Fruit fly (Drosophila melanogaster): Measurements from ENCODE around the gene CG12111.

The CG12111 gene

DNA sequence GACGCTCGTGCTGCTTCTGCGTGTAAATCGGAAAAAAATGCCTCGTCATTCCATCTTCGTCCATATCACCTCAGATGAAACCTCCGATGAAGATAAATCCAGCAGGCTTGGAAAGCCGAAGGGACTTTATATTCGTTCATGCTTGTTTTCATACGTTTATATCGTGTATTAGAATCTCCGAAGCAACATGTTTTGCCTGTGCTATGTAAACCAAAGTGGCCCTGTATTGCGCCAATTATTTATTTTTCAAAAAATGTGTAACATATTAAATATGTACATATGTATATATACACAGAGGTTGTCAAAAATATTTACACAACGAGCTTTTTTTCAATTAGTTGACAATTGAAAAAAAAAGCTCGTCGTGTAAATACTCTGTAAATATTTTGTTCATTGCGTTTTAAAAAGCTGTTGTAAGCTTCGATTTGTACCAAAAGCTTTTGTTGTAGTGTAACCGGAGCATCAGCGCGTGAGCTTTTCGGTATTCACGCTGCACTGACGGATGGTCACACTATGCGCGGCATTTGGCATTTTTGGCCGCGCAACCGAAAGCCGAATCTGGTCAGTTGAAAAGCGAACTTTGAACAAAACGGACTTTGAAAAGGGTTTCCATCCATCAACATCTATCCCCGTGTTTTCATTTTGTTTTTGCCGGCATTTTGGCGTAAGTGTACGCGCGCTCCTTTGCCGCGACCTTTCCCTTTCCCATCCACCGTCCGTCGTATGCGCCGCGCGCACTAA is 3.2 kb upstream of the CG12111 start, which contains the start of gene CG12065:
Gene CG12065 (plus strand): TSS at position 563 of the 741 bp plus-strand sequence.
- TF ChIP-seq noc (tag; optimal IDR thresholded peaks at IDR 0.05) = no peak

DNA sequence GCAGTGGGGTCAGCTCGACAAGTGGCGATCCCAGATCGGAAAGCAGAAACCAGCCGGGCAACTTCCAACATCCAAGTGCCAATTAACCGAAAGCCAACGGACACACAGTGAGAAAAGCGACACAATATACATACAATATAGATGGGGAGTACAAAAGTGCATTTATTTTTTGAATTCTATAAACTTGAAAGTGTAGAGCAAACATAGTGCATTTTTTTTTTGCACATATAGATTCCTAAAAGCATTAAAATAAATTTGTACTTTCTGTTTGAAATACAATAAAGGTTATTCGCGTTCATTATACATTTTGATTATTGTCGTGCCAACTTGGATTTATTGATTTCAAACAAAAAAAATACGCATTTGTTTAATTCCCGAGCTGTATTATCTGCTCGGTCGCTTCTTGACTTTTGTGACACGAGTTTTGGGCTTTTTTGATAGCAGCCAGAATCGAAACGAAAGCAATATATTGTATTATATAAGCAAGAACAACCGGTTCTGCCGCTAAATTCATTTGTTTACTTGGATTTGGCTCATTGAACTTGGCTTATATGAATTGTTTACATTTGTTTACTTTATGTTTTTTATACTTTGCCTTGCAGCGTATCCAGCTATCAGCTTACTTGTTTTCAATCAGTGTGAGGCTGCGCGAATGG is 2.3 kb upstream of the CG12111 start, which contains the start of gene spirit:
Gene spirit (minus strand): TSS at position 655 of the 656 bp plus-strand sequence.
- no peak for TF ChIP-seq noc (tag; optimal IDR thresholded peaks at IDR 0.05)

DNA sequence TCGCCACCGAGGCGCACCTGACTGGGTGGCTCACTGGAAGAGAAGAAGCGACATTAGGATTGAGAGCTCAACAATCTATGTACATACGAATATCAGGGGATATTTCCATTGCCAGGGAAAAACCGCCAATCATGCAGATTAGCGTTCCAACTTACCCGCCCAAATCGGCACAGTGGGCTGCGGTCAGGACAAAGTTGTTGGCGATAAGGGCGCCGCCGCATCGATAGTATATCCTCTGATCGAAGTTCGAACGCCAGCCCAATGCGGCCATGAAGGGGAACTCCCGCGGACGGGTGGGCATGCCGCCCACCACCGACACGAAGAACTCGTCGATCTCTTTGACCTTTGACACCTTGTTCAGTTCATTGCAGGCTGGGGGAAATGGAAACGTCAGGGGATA is 1.2 kb upstream of the CG12111 start:
- no peak for TF ChIP-seq noc (tag; optimal IDR thresholded peaks at IDR 0.05)

DNA sequence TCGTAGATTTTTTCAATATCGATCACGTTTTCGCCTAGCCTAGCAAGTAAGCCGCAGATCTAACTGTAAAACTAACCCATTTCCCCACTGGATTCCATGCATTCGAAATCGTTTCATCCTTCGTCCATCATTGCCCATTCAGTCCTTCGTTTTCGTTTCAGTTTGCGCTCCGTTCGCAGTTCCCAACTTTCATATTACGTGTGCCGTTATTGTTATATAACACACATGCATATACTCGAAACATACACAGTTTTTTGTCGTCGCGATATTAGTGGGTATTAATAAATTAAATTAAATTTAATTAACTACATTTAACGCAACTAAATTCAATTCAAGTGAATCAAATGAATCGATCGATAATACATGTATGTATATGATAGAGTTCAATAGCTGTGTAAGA is 1.1 kb downstream of the CG12111 start:
- TF ChIP-seq noc (tag; optimal IDR thresholded peaks at IDR 0.05) = no peak

DNA sequence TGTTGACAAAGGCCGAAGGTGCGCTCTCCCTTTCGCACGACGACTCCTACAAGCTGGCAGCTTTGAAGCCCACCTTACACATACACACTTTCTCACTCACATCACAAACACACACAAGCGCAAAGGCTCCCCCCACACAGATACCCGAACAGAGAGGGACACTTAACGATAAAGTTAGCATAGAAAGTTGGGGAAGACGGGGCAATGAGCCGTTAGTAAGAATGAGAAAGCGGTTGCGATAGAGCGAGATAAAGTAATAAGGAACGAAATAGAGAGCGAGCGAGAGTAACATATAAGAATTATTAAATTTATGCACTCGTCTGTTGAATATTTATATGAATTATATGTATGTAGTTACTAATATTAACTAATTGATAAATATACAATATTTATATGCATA is 1.7 kb downstream of the CG12111 start:
- no peak for TF ChIP-seq noc (tag; optimal IDR thresholded peaks at IDR 0.05)

DNA sequence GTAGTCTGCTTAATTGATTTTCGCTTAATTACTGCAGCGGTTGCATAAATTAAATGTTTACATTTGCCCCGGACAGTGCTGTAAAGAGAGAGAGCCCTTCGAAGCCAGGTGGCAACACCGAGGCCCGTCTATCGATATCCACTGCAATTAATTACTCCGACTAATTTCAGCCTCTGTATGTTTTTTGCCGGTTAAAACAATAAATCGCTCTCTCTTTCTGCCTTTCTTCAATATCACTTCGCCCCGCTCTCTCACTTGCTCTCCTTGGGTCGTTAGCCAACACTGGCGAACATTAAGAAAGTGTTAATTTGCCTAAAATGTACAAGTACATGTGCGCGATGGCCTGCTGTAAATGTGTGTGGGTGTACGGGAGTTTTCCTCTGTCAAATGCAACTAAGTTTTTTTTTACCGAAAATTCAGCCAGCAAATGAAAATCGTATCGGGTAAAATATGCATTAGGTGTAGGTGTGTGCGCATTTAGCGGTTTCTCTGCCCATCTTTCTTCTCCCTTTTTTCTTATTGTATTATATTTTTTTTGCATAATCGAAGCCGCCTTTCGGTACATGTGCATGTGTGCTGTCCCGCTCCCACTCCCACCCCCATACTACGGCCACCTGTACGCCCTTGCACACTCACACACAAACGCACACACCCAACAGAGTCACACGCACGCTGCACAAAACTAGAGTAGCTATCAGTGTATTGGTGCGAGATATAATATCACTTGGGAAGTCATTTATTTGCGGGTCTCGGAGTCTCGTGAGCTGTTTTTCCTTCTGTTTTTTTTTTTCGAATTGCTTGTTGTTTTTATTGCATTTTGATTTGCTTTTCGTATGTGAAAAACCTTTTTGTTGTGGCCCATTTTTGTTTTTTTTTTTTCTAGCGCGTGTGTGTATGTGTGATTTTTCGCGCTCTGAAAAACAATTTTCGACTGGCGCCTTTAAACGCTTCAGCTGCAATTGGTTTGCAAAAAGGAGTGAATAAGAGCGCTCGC is 9.0 kb downstream of the CG12111 start:
- no peak for TF ChIP-seq noc (tag; optimal IDR thresholded peaks at IDR 0.05)

DNA sequence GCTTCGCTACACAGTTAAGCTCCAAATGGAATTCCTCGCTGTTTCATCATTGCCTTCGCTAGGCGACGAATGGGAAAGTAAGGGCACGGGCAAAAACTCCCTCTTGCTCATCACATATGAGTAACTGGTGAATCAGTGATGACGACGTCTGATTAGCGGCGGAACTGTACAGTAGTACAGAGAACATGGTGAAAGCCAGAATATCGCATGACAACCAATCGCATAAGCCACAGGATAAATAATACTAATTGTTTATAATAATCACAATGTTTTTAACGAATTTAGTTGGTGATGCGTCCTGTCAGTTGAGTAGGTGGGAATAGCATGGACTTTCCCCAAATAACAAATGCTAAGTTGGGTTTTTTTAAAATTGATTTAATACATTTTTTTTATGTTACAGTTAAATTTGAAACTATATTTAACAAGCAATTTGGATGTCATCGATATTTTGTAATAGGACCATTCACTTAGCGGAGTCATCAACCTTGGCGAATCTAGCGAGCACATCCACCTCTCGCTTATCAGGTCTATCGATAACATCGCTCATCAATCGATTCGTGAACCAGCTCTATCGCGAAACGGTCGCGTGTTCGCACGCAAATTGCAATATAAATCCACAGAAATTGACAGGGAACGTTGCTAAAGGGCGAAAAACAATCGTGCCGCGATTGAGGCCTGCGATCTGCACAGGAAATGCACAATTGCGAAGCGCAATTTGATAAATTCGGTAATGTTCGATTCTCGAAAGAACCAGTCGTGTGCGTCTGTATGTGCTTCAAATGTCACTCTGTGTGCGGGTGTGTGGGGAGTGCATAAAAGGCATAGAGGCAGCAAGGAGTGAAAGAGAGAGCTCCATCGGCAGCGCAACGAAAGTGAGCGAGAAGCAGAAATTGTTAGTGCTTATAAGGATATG is 10.4 kb downstream of the CG12111 start, which contains the start of the genes CG12112 and Trf4-1:
Gene CG12112 (minus strand): TSS at position 106 of the 913 bp plus-strand sequence.
Gene Trf4-1 (plus strand): TSS at position 236 of the 913 bp plus-strand sequence.
- peak; percentile 35 for TF ChIP-seq noc (tag; optimal IDR thresholded peaks at IDR 0.05)

DNA sequence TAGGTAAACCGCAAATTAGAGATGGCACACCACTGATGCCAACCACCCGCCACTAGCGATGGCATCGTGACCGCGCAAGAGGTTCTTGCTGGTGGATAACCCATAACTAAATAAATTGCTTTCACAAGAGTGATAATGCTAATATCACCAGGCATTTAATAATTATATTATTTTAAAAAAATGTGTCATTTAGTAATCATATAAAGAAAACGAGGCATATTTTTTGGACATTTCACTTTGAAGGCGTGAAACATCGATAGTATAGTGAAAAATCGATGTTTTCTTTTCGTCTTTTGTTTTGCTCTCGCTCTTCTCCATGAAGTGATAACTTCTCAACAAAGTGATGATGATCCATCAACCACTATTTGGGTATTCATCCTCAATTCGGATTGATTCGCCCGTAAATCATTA is 12.0 kb downstream of the CG12111 start, which contains the start of gene IntS4:
Gene IntS4 (minus strand): TSS at position 20 of the 411 bp plus-strand sequence.
- no peak for TF ChIP-seq noc (tag; optimal IDR thresholded peaks at IDR 0.05)

DNA sequence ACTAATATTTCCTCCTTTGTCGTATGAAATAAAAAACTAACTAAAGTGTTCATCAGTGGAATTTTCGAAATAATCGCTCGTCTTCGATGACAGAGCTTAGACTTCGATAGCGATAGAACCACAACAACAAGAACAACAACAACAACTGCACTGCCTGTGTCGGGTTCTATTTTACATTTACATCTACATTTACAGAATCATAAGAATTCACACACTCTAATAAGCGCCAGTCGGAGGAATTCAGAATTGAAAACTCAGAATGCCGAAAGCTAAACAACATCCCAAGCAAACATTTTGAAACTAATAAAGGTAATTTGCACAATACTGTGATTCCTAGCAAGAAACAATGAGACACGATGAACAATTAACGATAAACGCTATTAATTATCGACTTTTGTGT is 16.4 kb downstream of the CG12111 start:
- TF ChIP-seq noc (tag; optimal IDR thresholded peaks at IDR 0.05) = no peak

DNA sequence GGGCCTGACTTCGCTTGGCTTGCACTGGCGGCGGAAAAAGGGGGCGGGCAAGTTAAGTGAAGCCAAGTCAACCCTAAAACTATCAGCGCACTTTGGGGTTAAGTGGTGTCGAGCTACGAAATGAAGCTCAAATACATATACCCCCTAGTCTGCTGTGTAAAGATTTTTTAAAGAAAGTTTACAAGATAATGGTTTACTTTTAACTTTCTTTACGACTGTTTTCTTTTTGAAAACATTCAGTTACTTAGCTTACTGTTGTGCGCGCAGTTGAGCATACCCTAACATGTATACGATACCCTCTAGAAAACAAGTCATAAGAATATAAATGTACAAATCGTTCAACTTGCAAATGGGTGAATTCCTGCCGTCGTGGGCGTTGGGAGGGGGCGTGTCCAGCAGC is 28.0 kb downstream of the CG12111 start:
- TF ChIP-seq noc (tag; optimal IDR thresholded peaks at IDR 0.05) = no peak

DNA sequence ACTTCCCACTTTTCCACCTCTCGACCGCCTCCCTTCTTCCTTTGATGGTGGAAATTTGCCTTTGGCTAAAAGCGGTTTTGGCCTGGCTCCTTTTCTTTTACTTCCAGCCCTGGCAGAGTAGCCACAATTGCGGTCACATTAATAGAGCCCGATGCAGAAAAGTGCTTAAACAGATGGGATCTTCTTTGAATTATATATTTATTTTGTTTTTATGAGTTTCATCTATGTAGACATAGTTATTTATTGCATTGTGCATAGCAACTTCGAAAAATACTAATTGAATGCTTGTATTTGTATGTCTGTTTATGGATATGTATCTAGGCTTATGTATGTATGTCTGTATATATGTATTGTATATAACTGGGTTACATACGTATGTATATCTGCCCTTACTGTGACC is 28.8 kb downstream of the CG12111 start:
- TF ChIP-seq noc (tag; optimal IDR thresholded peaks at IDR 0.05) = no peak

DNA sequence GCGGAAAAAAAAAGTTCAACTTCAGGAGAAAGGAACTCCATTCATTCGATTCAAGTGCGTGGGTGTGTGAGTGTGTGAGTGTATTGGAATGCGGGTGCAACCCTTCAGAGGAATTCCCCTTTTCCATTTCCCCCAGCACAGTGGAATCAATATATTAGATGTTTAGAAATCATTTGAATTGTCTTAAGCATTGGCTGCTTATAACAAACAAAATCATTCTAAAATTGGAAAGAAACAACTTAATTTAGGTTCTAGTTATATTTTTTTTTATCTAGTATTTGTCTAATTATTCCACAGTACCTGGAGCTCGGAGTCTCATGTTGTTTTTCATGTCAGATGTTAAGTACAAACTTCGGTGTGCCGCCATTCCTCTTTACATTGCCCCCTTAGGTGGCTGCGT is 31.8 kb downstream of the CG12111 start:
- no peak for TF ChIP-seq noc (tag; optimal IDR thresholded peaks at IDR 0.05)

DNA sequence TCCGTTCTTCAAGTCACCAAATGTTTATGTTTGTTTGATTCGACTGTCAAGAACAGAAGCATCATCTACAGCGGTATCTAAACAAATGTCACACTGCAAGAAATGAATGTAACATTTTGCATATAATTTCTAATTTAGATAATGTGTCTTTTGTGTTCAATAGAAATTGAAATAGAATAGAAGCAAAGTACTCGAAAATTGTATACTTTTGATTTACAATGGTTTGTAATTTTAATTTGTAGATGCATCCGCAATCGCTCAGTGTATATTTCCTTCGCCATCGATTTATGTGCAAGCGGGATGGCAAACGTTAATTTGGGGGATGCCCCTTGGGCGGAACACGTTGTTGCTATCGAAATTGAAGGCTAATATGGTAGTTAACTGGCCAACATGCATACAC is 32.6 kb downstream of the CG12111 start:
- no peak for TF ChIP-seq noc (tag; optimal IDR thresholded peaks at IDR 0.05)

DNA sequence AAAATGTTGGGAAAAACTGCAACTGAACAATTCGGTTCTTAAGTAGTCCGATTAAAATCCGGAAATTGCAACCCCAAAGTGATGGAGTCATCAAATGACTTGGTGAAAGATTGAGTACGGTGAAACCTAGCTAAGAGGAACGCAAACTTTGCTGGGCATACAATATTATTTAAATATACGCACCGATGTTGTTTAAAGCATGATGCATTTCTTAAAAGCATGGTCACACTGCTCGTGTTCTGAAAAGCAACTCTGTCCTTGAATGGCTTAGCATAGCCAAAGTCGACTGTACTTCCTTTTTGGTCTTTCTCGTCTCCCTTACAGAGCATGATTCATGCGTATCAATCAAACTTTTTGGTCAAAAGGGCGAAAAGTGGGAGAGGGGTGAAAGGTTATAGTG is 34.1 kb downstream of the CG12111 start:
- no peak for TF ChIP-seq noc (tag; optimal IDR thresholded peaks at IDR 0.05)

DNA sequence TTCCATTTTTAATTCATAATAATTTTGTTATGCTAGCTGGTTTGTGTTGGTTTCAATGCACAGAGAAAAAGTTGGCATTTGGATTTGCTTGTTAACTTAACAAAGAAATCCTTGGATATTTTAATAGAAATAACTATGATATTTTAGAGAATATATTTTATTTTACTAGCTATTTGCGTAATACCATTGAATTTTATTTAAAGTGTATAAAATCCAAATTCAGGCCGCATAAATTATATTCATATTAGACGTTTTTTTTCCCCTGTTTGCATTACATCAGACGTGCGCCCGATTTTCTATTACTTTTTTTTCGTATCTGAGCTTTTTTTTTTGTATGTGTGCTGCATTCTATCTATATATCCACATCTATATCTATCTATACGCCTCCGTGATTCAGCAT is 36.0 kb downstream of the CG12111 start:
- no peak for TF ChIP-seq noc (tag; optimal IDR thresholded peaks at IDR 0.05)
